Worm (Caenorhabditis elegans) whole organism, L1 larva: Measurements from ENCODE around the gene pat-2.

Experiments used
- C04F5.9 ChIP-seq: sonication (generic microtip); optimal IDR thresholded peaks from 2 replicates; lab custom pipeline; 2016; ENCODE audit warnings: missing genetic modification characterization, missing compliant biosample characterization
- aly-2 ChIP-seq: fragments of 150-350 bp; optimal IDR thresholded peaks from 2 replicates; lab custom pipeline; 2014; ENCODE audit warnings: missing biosample characterization, missing genetic modification characterization
- ama-1 ChIP-seq: fragments of 150-350 bp; optimal IDR thresholded peaks from 2 replicates; lab custom pipeline; 2014
- blmp-1 ChIP-seq: fragments of 150-350 bp; optimal IDR thresholded peaks from 2 replicates; lab custom pipeline; 2014; ENCODE audit warnings: missing biosample characterization, missing genetic modification characterization
- ceh-82 ChIP-seq, 3 experiments: fragments of 150-350 bp in 1 of 3; sonication (generic microtip) in 2 of 3; optimal IDR thresholded peaks; 2 replicates each; lab custom pipeline; 2014 to 2017; ENCODE audit warnings: missing biosample characterization in 3 of 3, missing genetic modification characterization in 3 of 3
- ceh-90 ChIP-seq: sonication (generic microtip); optimal IDR thresholded peaks from 2 replicates; lab custom pipeline; 2016; ENCODE audit warnings: missing genetic modification characterization, missing compliant biosample characterization
- ces-1 ChIP-seq: fragments of 150-350 bp; optimal IDR thresholded peaks from 2 replicates; lab custom pipeline; 2014; ENCODE audit warnings: missing biosample characterization, missing genetic modification reagents, missing genetic modification characterization
- egl-27 ChIP-seq, 2 experiments: fragments of 150-350 bp in 1 of 2; sonication (generic microtip); optimal IDR thresholded peaks; 3 replicates each; lab custom pipeline; 2017 to 2018; ENCODE audit warnings: missing biosample characterization in 2 of 2, missing genetic modification characterization in 2 of 2, missing genetic modification reagents in 2 of 2
- elt-2 ChIP-seq: sonication (generic microtip); optimal IDR thresholded peaks from 2 replicates; lab custom pipeline; 2016; ENCODE audit warnings: missing genetic modification characterization, mild to moderate bottlenecking, inconsistent platforms, missing compliant biosample characterization, missing genetic modification reagents
- elt-3 ChIP-seq, 6 experiments: fragments of 150-350 bp in 1 of 6; sonication (generic microtip); optimal IDR thresholded peaks; 2 replicates each; lab custom pipeline; 2017 to 2018; ENCODE audit warnings: missing biosample characterization in 6 of 6, missing genetic modification characterization in 6 of 6, inconsistent platforms in 1 of 6
- fkh-10 ChIP-seq: sonication (generic microtip); optimal IDR thresholded peaks from 2 replicates; lab custom pipeline; 2017; ENCODE audit warnings: missing biosample characterization, missing genetic modification reagents, missing genetic modification characterization
- fkh-4 ChIP-seq: sonication (generic microtip); optimal IDR thresholded peaks from 2 replicates; lab custom pipeline; 2016; ENCODE audit warnings: missing compliant biosample characterization, missing genetic modification characterization, borderline replicate concordance
- grh-1 ChIP-seq: fragments of 200-800 bp; sonication (Bioruptor generic); IDR thresholded peaks from 2 replicates; pipeline ENCODE4 v1.3.6; 2022; ENCODE audit warnings: missing genetic modification reagents, missing genetic modification characterization, missing compliant biosample characterization
- lin-14 ChIP-seq: fragments of 200-800 bp; sonication (Bioruptor generic); optimal IDR thresholded peaks from 2 replicates; lab custom pipeline; 2018; ENCODE audit warnings: mild to moderate bottlenecking, missing genetic modification characterization, moderate library complexity, missing compliant biosample characterization
- lin-39 ChIP-seq: fragments of 150-350 bp; optimal IDR thresholded peaks from 2 replicates; lab custom pipeline; 2014; ENCODE audit warnings: missing biosample characterization, missing genetic modification reagents, missing genetic modification characterization
- lir-3 ChIP-seq: sonication (generic microtip); optimal IDR thresholded peaks from 2 replicates; lab custom pipeline; 2016; ENCODE audit warnings: mild to moderate bottlenecking, missing genetic modification characterization, moderate library complexity, missing compliant biosample characterization; ENCODE audit not compliant: poor library complexity
- lsy-2 ChIP-seq, 2 experiments: fragments of 150-350 bp; optimal IDR thresholded peaks; 2 replicates each; lab custom pipeline; 2014; ENCODE audit warnings: missing biosample characterization in 2 of 2, missing genetic modification characterization in 2 of 2
- nhr-19 ChIP-seq: fragments of 200-800 bp; sonication (Bioruptor generic); conservative IDR thresholded peaks from 2 replicates; pipeline ENCODE4 v1.3.6; 2022; ENCODE audit warnings: missing genetic modification characterization, missing compliant biosample characterization
- nhr-28 ChIP-seq: fragments of 150-350 bp; optimal IDR thresholded peaks from 2 replicates; lab custom pipeline; 2014; ENCODE audit warnings: missing biosample characterization, missing genetic modification characterization
- nhr-47 ChIP-seq: sonication (generic microtip); optimal IDR thresholded peaks from 2 replicates; lab custom pipeline; 2016; ENCODE audit warnings: mild to moderate bottlenecking, missing genetic modification characterization, moderate library complexity, missing compliant biosample characterization
- nhr-71 ChIP-seq: sonication (generic microtip); optimal IDR thresholded peaks from 2 replicates; lab custom pipeline; 2016; ENCODE audit warnings: mild to moderate bottlenecking, missing genetic modification characterization, moderate library complexity, missing compliant biosample characterization
- nhr-76 ChIP-seq: sonication (generic microtip); optimal IDR thresholded peaks from 2 replicates; lab custom pipeline; 2017; ENCODE audit warnings: missing biosample characterization, missing genetic modification characterization
- nhr-84 ChIP-seq: sonication (generic microtip); optimal IDR thresholded peaks from 2 replicates; lab custom pipeline; 2017; ENCODE audit warnings: missing biosample characterization, missing genetic modification characterization
- nhr-85 ChIP-seq: sonication (generic microtip); peaks from one replicate; lab custom pipeline; 2016; ENCODE audit warnings: missing genetic modification characterization, inconsistent platforms, missing compliant biosample characterization
- pag-3 ChIP-seq: sonication (generic microtip); optimal IDR thresholded peaks from 2 replicates; lab custom pipeline; 2017; ENCODE audit warnings: missing genetic modification characterization, mild to moderate bottlenecking, missing compliant biosample characterization, antibody characterized with exemption, borderline replicate concordance; ENCODE audit not compliant: insufficient read depth
- pax-3 ChIP-seq: fragments of 200-800 bp; sonication (Bioruptor generic); optimal IDR thresholded peaks from 2 replicates; lab custom pipeline; 2018; ENCODE audit warnings: mild to moderate bottlenecking, missing genetic modification characterization, moderate library complexity, missing compliant biosample characterization
- pqm-1 ChIP-seq: sonication (generic microtip); optimal IDR thresholded peaks from 3 replicates; lab custom pipeline; 2017; ENCODE audit warnings: missing biosample characterization, missing genetic modification characterization
- rnt-1 ChIP-seq: sonication (generic microtip); optimal IDR thresholded peaks from 2 replicates; lab custom pipeline; 2016; ENCODE audit warnings: mild to moderate bottlenecking, missing genetic modification characterization, moderate library complexity, missing compliant biosample characterization
- snpc-4 ChIP-seq: fragments of 150-350 bp; optimal IDR thresholded peaks from 2 replicates; lab custom pipeline; 2014; ENCODE audit warnings: missing biosample characterization, missing genetic modification characterization
- tbx-2 ChIP-seq: sonication (generic microtip); optimal IDR thresholded peaks from 2 replicates; lab custom pipeline; 2016; ENCODE audit warnings: missing genetic modification characterization, missing compliant biosample characterization
- unc-30 ChIP-seq: sonication (generic microtip); optimal IDR thresholded peaks from 2 replicates; lab custom pipeline; 2017; ENCODE audit warnings: missing biosample characterization, missing genetic modification characterization
- unc-62 ChIP-seq: fragments of 150-350 bp; optimal IDR thresholded peaks from 2 replicates; lab custom pipeline; 2014; ENCODE audit warnings: missing biosample characterization, missing genetic modification reagents, missing genetic modification characterization
- unc-98 ChIP-seq: fragments of 200-800 bp; sonication (Bioruptor generic); IDR thresholded peaks from 2 replicates; pipeline ENCODE4 v1.3.6; 2022; ENCODE audit warnings: missing genetic modification characterization, missing compliant biosample characterization
- vab-15 ChIP-seq: sonication (generic microtip); optimal IDR thresholded peaks from 2 replicates; lab custom pipeline; 2017; ENCODE audit warnings: missing genotype, mild to moderate bottlenecking, missing genetic modification characterization, missing compliant biosample characterization
- xbp-1 ChIP-seq: sonication (generic microtip); optimal IDR thresholded peaks from 2 replicates; lab custom pipeline; 2016; ENCODE audit warnings: missing genetic modification characterization, missing compliant biosample characterization
- zag-1 ChIP-seq: fragments of 150-350 bp; optimal IDR thresholded peaks from 2 replicates; lab custom pipeline; 2014; ENCODE audit warnings: missing biosample characterization, missing genetic modification characterization
- zip-4 ChIP-seq: fragments of 200-800 bp; sonication (Bioruptor generic); optimal IDR thresholded peaks from 2 replicates; lab custom pipeline; 2018; ENCODE audit warnings: mild to moderate bottlenecking, missing genetic modification characterization, moderate library complexity, missing compliant biosample characterization

pat-2 gene

DNA sequence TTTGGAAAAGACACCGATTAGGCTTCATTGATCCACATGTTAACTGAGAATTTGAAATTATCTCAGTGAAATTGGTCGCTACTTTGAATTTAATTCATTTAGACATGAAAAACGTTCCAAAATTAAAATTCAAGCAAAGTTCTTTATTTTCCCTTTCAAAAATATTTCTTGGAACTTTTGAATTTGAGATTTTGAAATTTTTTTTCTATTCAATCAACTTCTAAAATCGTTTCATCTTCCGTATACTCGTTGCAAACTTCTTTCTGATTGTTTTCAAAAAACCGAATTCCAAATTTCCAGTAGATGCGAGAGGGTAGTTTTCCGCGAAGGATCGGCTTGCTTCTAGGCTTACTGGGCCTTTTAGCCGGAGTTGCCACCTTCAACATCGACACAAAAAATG, at the start of gene pat-2:
TSS of gene pat-2 (plus strand) at position 301 of the 400 bp plus-strand sequence.
- TF ChIP-seq elt-2 (tag; lab: Kevin White, UChicago) (no peak), unc-30 (no peak), ama-1 (lab: Kevin White, UChicago) (no peak), nhr-84 (tag; lab: Kevin White, UChicago) (no peak), aly-2 (tag; lab: Kevin White, UChicago) (no peak)
- TF ChIP-seq, all 84 proteins: peak for 0

DNA sequence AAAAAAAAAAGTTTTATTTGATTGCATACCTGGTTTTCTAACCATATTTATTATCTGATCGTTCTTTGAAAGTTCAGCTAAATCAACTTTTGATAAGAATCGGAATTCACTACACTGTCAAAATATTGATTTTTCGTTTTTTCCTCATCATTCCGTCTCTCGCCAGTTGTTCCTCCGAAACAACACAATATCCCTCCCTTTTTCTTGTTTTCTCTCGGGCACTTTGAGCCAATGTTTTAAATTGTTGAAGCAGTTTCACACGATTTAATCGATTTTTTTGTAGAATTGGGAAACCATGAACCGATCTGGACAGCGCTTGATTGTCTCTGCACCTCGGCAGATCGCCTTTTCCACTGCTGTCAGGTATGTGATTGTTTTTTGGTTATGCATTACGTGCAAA, 49.4 kb upstream of the pat-2 start, which contains the start of gene K02D10.1:
TSS of gene K02D10.1 (plus strand) at position 284 of the 400 bp plus-strand sequence.
- TF ChIP-seq nhr-84 (tag; lab: Kevin White, UChicago) (no peak), nhr-71 (no peak), tbx-2 (tag; lab: Kevin White, UChicago) (no peak), lin-14 (GFP tag; lab: Kevin White, UChicago) (no peak), pqm-1 (tag; lab: Kevin White, UChicago) (no peak), pag-3 (tag; lab: Kevin White, UChicago) (no peak), rnt-1 (tag; lab: Kevin White, UChicago) (no peak), unc-98 (GFP tag; lab: Robert Waterston, UW) (no peak), ceh-90 (tag; lab: Kevin White, UChicago) (no peak), lin-39 (tag; lab: Kevin White, UChicago) (no peak), unc-62 (GFP tag; lab: Kevin White, UChicago) (no peak), fkh-4 (no peak), zip-4 (GFP tag; lab: Kevin White, UChicago) (no peak), vab-15 (tag; lab: Kevin White, UChicago) (no peak), nhr-28 (tag; lab: Kevin White, UChicago) (no peak), ceh-82 (tag; optimal IDR thresholded peaks at IDR 0.05; lab: Kevin White, UChicago) (no peak)

DNA sequence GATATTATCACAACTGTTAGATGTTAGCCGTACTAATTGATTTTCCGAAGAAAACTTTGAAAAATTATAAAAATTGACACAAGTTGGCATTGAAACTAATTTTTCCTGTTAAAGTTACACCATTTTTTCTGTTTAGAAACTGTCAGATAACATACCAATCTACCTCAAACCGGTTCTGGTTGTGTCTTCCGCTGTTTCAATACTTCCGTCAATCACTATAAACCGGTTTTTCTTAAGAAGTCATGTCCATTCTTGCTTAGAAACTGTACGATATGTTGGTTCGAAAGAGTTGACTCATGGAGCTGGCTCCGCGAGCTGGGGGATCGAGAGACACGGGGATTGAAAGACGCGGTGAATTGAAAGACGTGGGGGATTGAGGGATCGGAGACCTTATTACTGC, 48.5 kb upstream of the pat-2 start:
- no peak for TF ChIP-seq fkh-10 (GFP tag; lab: Kevin White, UChicago)
- peak; percentile 70 for TF ChIP-seq nhr-85
- TF ChIP-seq tbx-2 (tag; lab: Kevin White, UChicago), result peak; percentile 3
- no peak for TF ChIP-seq C04F5.9
- TF ChIP-seq lsy-2 (tag; optimal IDR thresholded peaks at IDR 0.05; lab: Kevin White, UChicago), result peak in 1 of 2 experiments; percentile 12
- TF ChIP-seq lir-3 (tag; lab: Kevin White, UChicago), result no peak
- TF ChIP-seq egl-27 (tag; optimal IDR thresholded peaks at IDR 0.05; lab: Kevin White, UChicago), result no peak
- TF ChIP-seq nhr-84 (tag; lab: Kevin White, UChicago), result no peak
- no peak for TF ChIP-seq zag-1 (tag; lab: Kevin White, UChicago)
- TF ChIP-seq pax-3 (tag; lab: Kevin White, UChicago), result no peak
- no peak for TF ChIP-seq unc-62 (GFP tag; lab: Kevin White, UChicago)
- no peak for TF ChIP-seq nhr-71
- peak in 1 of 6 experiments; percentile 27 for TF ChIP-seq elt-3 (tag; optimal IDR thresholded peaks at IDR 0.05; lab: Kevin White, UChicago)
- TF ChIP-seq pqm-1 (tag; lab: Kevin White, UChicago), result no peak
- TF ChIP-seq grh-1 (GFP tag; lab: Robert Waterston, UW), result peak; percentile 88
- TF ChIP-seq blmp-1 (tag; lab: Kevin White, UChicago), result peak; percentile 47
- TF ChIP-seq ceh-82 (tag; optimal IDR thresholded peaks at IDR 0.05; lab: Kevin White, UChicago), result no peak
- peak; percentile 61 for TF ChIP-seq lin-14 (GFP tag; lab: Kevin White, UChicago)
- TF ChIP-seq, all 84 proteins: peak for 7

DNA sequence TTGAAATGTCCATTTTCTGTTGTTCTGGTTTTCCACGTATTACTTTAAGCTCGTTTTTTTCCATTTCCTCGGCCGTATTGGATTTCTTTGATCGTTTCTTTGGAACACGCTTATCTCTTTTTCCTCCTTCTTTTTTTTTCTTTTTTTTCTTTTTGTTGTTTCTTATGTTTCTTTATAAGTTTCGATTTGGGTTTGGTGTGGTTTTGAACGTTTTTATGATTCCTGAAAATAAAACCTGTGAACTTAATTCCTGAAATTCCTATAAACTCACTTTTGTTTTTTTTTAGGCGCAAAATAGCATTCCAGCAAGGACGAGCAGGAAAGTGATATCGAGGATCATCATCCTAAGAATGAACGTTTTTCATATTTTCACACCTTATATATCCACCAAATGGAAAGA, 47.5 kb upstream of the pat-2 start, which contains the start of gene K02D10.2:
TSS of gene K02D10.2 (minus strand) at position 101 of the 400 bp plus-strand sequence.
- TF ChIP-seq unc-62 (GFP tag; lab: Kevin White, UChicago) (no peak), fkh-10 (GFP tag; lab: Kevin White, UChicago) (no peak), xbp-1 (tag; lab: Kevin White, UChicago) (no peak), snpc-4 (tag; lab: Kevin White, UChicago) (no peak), ces-1 (no peak), nhr-47 (tag; lab: Kevin White, UChicago) (no peak), unc-98 (GFP tag; lab: Robert Waterston, UW) (no peak), nhr-19 (no peak), blmp-1 (tag; lab: Kevin White, UChicago) (no peak), lin-14 (GFP tag; lab: Kevin White, UChicago) (no peak), nhr-76 (no peak)
